Worm (Caenorhabditis elegans) whole organism, L1 larva: ENCODE measurements around the gene mrp-8.
A peak's percentile ranks its signal among the peaks of the same experiment; 100 is the strongest.

Experiments used
- F16B12.6 ChIP-seq: fragments of 150-350 bp; optimal IDR thresholded peaks from 2 replicates; lab custom pipeline; 2014; ENCODE audit warnings: missing biosample characterization, missing genetic modification characterization
- aha-1 ChIP-seq: fragments of 150-350 bp; optimal IDR thresholded peaks from 2 replicates; lab custom pipeline; 2014; ENCODE audit warnings: missing biosample characterization, missing genetic modification characterization
- alr-1 ChIP-seq: fragments of 200-800 bp; sonication (Bioruptor generic); optimal IDR thresholded peaks from 2 replicates; lab custom pipeline; 2018; ENCODE audit warnings: borderline replicate concordance, mild to moderate bottlenecking, missing genetic modification characterization, missing compliant biosample characterization
- aly-2 ChIP-seq: fragments of 150-350 bp; optimal IDR thresholded peaks from 2 replicates; lab custom pipeline; 2014; ENCODE audit warnings: missing biosample characterization, missing genetic modification characterization
- blmp-1 ChIP-seq: fragments of 150-350 bp; optimal IDR thresholded peaks from 2 replicates; lab custom pipeline; 2014; ENCODE audit warnings: missing biosample characterization, missing genetic modification characterization
- ceh-82 ChIP-seq, 3 experiments: fragments of 150-350 bp in 1 of 3; sonication (generic microtip) in 2 of 3; optimal IDR thresholded peaks; 2 replicates each; lab custom pipeline; 2014 to 2017; ENCODE audit warnings: missing biosample characterization in 3 of 3, missing genetic modification characterization in 3 of 3
- ceh-88 ChIP-seq: fragments of 200-800 bp; sonication (Bioruptor generic); IDR thresholded peaks from 2 replicates; pipeline ENCODE4 v1.3.6; 2022; ENCODE audit warnings: missing genetic modification characterization, missing compliant biosample characterization
- efl-1 ChIP-seq, 4 experiments: fragments of 150-350 bp; optimal IDR thresholded peaks in 3 of 4; peaks in 1 of 4; 1 replicate in 1 of 4; 2 replicates in 3 of 4; lab custom pipeline; 2014; ENCODE audit warnings: missing biosample characterization in 2 of 4, missing genetic modification characterization in 2 of 4, missing genetic modification reagents in 2 of 4
- egl-27 ChIP-seq, 2 experiments: fragments of 150-350 bp in 1 of 2; sonication (generic microtip); optimal IDR thresholded peaks; 3 replicates each; lab custom pipeline; 2017 to 2018; ENCODE audit warnings: missing biosample characterization in 2 of 2, missing genetic modification characterization in 2 of 2, missing genetic modification reagents in 2 of 2
- elt-3 ChIP-seq, 6 experiments: fragments of 150-350 bp in 1 of 6; sonication (generic microtip); optimal IDR thresholded peaks; 2 replicates each; lab custom pipeline; 2017 to 2018; ENCODE audit warnings: missing biosample characterization in 6 of 6, missing genetic modification characterization in 6 of 6, inconsistent platforms in 1 of 6
- fkh-4 ChIP-seq: sonication (generic microtip); optimal IDR thresholded peaks from 2 replicates; lab custom pipeline; 2016; ENCODE audit warnings: missing compliant biosample characterization, missing genetic modification characterization, borderline replicate concordance
- fkh-8 ChIP-seq: sonication (generic microtip); optimal IDR thresholded peaks from 2 replicates; lab custom pipeline; 2016; ENCODE audit warnings: mild to moderate bottlenecking, missing genetic modification characterization, missing compliant biosample characterization
- hlh-4 ChIP-seq: sonication (generic microtip); optimal IDR thresholded peaks from 2 replicates; lab custom pipeline; 2016; ENCODE audit warnings: mild to moderate bottlenecking, missing genetic modification characterization, missing compliant biosample characterization
- lin-13 ChIP-seq: fragments of 150-350 bp; optimal IDR thresholded peaks from 2 replicates; lab custom pipeline; 2014; ENCODE audit warnings: missing biosample characterization, missing genetic modification reagents, missing genetic modification characterization
- lin-14 ChIP-seq: fragments of 200-800 bp; sonication (Bioruptor generic); optimal IDR thresholded peaks from 2 replicates; lab custom pipeline; 2018; ENCODE audit warnings: mild to moderate bottlenecking, missing genetic modification characterization, moderate library complexity, missing compliant biosample characterization
- lin-35 ChIP-seq, 2 experiments: fragments of 150-350 bp; optimal IDR thresholded peaks; 2 replicates each; lab custom pipeline; 2014; ENCODE audit warnings: missing biosample characterization in 2 of 2, missing genetic modification characterization in 2 of 2, missing genetic modification reagents in 2 of 2
- lir-3 ChIP-seq: sonication (generic microtip); optimal IDR thresholded peaks from 2 replicates; lab custom pipeline; 2016; ENCODE audit warnings: mild to moderate bottlenecking, missing genetic modification characterization, moderate library complexity, missing compliant biosample characterization; ENCODE audit not compliant: poor library complexity
- mab-9 ChIP-seq: fragments of 200-800 bp; sonication (Bioruptor generic); IDR thresholded peaks from 2 replicates; pipeline ENCODE4 v1.3.6; 2022; ENCODE audit warnings: missing genetic modification reagents, missing genetic modification characterization, missing compliant biosample characterization
- mdl-1 ChIP-seq, 2 experiments: fragments of 150-350 bp; optimal IDR thresholded peaks; 2 replicates each; lab custom pipeline; 2014 to 2017; ENCODE audit warnings: missing biosample characterization in 2 of 2, missing genetic modification characterization in 2 of 2, inconsistent platforms in 1 of 2
- mef-2 ChIP-seq: fragments of 150-350 bp; optimal IDR thresholded peaks from 2 replicates; lab custom pipeline; 2014; ENCODE audit warnings: missing biosample characterization, missing genetic modification characterization
- nhr-19 ChIP-seq: fragments of 200-800 bp; sonication (Bioruptor generic); conservative IDR thresholded peaks from 2 replicates; pipeline ENCODE4 v1.3.6; 2022; ENCODE audit warnings: missing genetic modification characterization, missing compliant biosample characterization
- nhr-237 ChIP-seq: fragments of 150-350 bp; optimal IDR thresholded peaks from 2 replicates; lab custom pipeline; 2014; ENCODE audit warnings: missing biosample characterization, missing genetic modification characterization
- nhr-47 ChIP-seq: sonication (generic microtip); optimal IDR thresholded peaks from 2 replicates; lab custom pipeline; 2016; ENCODE audit warnings: mild to moderate bottlenecking, missing genetic modification characterization, moderate library complexity, missing compliant biosample characterization
- nhr-71 ChIP-seq: sonication (generic microtip); optimal IDR thresholded peaks from 2 replicates; lab custom pipeline; 2016; ENCODE audit warnings: mild to moderate bottlenecking, missing genetic modification characterization, moderate library complexity, missing compliant biosample characterization
- nhr-77 ChIP-seq: fragments of 150-350 bp; optimal IDR thresholded peaks from 2 replicates; lab custom pipeline; 2014; ENCODE audit warnings: missing biosample characterization, missing genetic modification characterization
- pax-3 ChIP-seq: fragments of 200-800 bp; sonication (Bioruptor generic); optimal IDR thresholded peaks from 2 replicates; lab custom pipeline; 2018; ENCODE audit warnings: mild to moderate bottlenecking, missing genetic modification characterization, moderate library complexity, missing compliant biosample characterization
- pqm-1 ChIP-seq: sonication (generic microtip); optimal IDR thresholded peaks from 3 replicates; lab custom pipeline; 2017; ENCODE audit warnings: missing biosample characterization, missing genetic modification characterization
- rnt-1 ChIP-seq: sonication (generic microtip); optimal IDR thresholded peaks from 2 replicates; lab custom pipeline; 2016; ENCODE audit warnings: mild to moderate bottlenecking, missing genetic modification characterization, moderate library complexity, missing compliant biosample characterization
- snpc-4 ChIP-seq: fragments of 150-350 bp; optimal IDR thresholded peaks from 2 replicates; lab custom pipeline; 2014; ENCODE audit warnings: missing biosample characterization, missing genetic modification characterization
- sox-4 ChIP-seq: sonication (generic microtip); optimal IDR thresholded peaks from 2 replicates; lab custom pipeline; 2016; ENCODE audit warnings: missing genetic modification characterization, missing compliant biosample characterization
- sup-37 ChIP-seq: fragments of 200-800 bp; sonication (Bioruptor generic); optimal IDR thresholded peaks from 2 replicates; lab custom pipeline; 2018; ENCODE audit warnings: mild to moderate bottlenecking, missing genetic modification characterization, missing compliant biosample characterization
- swsn-7 ChIP-seq: sonication (generic microtip); optimal IDR thresholded peaks from 2 replicates; lab custom pipeline; 2016; ENCODE audit warnings: missing genetic modification characterization, missing compliant biosample characterization
- unc-86 ChIP-seq: sonication (generic microtip); optimal IDR thresholded peaks from 2 replicates; lab custom pipeline; 2016; ENCODE audit warnings: missing genetic modification characterization, missing compliant biosample characterization
- vab-15 ChIP-seq: sonication (generic microtip); optimal IDR thresholded peaks from 2 replicates; lab custom pipeline; 2017; ENCODE audit warnings: missing genotype, mild to moderate bottlenecking, missing genetic modification characterization, missing compliant biosample characterization
- zag-1 ChIP-seq: fragments of 150-350 bp; optimal IDR thresholded peaks from 2 replicates; lab custom pipeline; 2014; ENCODE audit warnings: missing biosample characterization, missing genetic modification characterization
- zip-4 ChIP-seq: fragments of 200-800 bp; sonication (Bioruptor generic); optimal IDR thresholded peaks from 2 replicates; lab custom pipeline; 2018; ENCODE audit warnings: mild to moderate bottlenecking, missing genetic modification characterization, moderate library complexity, missing compliant biosample characterization
- ztf-4 ChIP-seq: fragments of 150-350 bp; optimal IDR thresholded peaks from 2 replicates; lab custom pipeline; 2014; ENCODE audit warnings: missing biosample characterization, missing genetic modification characterization

The mrp-8 gene

DNA sequence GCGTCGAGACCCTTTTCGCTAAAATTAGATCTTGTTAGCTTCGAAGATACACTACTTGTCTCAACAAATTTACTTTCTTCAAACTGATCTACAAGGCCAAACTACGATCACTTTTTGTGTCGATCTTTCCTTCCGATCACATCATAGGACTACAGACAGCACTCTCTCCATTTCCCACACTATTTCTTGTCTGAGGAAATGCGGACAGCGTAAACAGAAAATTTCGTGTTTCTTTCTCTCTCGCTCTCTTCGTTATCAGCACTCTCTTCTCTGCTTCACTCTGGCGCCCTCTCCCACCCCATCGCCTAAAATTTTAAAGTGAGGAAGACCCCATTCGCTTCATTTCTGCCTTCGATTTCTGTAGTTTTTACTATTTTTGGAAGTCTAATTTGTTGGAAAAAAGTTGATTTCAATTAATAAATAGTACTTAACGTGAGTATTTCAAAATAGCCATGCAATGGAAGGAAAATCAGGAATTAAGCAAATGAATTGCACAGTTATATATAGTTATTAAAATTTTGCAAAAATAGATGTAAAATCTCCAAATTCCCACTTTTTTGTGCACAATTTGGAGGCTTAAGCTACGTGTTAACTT is 32.5 kb upstream of the mrp-8 start (continued):
- TF ChIP-seq aly-2 (peak; percentile 4), alr-1 (tag; lab: Kevin White, UChicago) (no peak), fkh-4 (tag; lab: Kevin White, UChicago) (no peak), ceh-82 (tag; optimal IDR thresholded peaks at IDR 0.05; lab: Kevin White, UChicago) (peak in 2 of 3 experiments; percentile 46 to 67), aha-1 (tag; lab: Kevin White, UChicago) (no peak), nhr-77 (tag; lab: Kevin White, UChicago) (peak; percentile 73), lin-35 (GFP tag; optimal IDR thresholded peaks at IDR 0.05; lab: Kevin White, UChicago) (peak; percentile 73 to 80), nhr-47 (peak; percentile 67), elt-3 (tag; optimal IDR thresholded peaks at IDR 0.05; lab: Kevin White, UChicago) (peak in 4 of 6 experiments; percentile 20 to 66 (median 55)), blmp-1 (peak; percentile 88), rnt-1 (peak; percentile 69), nhr-71 (tag; lab: Kevin White, UChicago) (peak; percentile 92)

DNA sequence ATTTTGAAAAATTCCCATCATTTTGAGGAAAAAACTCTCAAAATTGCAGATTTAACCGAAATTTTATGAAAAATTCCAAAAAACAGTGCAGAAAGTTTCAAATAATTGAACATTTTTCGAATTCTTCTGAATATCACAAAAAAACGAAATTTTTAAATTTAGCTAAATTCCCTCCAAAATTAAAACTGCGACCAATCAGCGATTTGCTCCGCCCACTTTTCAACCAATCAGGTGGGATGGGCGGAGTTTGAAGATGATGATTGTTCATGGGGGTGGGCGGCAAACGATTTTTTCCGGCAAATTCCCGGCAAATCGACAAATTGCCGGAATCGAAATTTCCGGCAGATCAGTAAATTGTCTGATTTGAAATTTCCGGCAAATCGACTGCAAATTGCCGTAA is 31.3 kb upstream of the mrp-8 start:
- TF ChIP-seq lin-14 (GFP tag; lab: Kevin White, UChicago) (no peak), efl-1 (optimal IDR thresholded peaks at IDR 0.05; lab: Kevin White, UChicago) (no peak), efl-1 (GFP tag; optimal IDR thresholded peaks at IDR 0.05 in 1 of 2; lab: Kevin White, UChicago) (peak in 1 of 2 experiments; percentile 46)

DNA sequence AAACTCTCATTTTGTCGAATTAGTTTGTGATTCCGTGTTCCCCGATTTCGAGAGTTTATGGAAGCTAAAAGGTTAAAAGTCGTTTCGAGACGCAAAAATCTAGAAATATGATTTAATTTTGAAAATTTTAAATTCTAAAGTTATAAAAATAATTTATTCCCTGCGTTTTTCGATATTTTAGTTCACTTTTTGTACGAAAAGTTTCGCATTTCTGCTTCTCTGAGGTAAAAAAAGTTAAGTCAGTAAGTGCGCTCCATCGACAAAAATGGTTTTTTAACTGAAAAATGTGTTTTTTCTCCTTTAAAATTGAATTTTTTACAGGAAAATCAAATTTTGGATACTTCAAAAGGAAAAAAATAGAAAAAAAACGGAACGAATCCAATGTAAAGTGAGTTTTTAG is 30.5 kb upstream of the mrp-8 start, which contains the start of gene zip-1:
zip-1 (plus strand) TSS at position 301 of the 400 bp plus-strand sequence.
- TF ChIP-seq mab-9 (no peak), swsn-7 (tag; lab: Kevin White, UChicago) (no peak), hlh-4 (tag; lab: Kevin White, UChicago) (no peak), nhr-19 (GFP tag; lab: Robert Waterston, UW) (no peak), sox-4 (tag; lab: Kevin White, UChicago) (no peak), pqm-1 (no peak), lin-14 (GFP tag; lab: Kevin White, UChicago) (no peak)

- TF ChIP-seq egl-27 (tag; optimal IDR thresholded peaks at IDR 0.05; lab: Kevin White, UChicago) (no peak), vab-15 (tag; lab: Kevin White, UChicago) (no peak), zip-4 (GFP tag; lab: Kevin White, UChicago) (no peak), ztf-4 (tag; lab: Kevin White, UChicago) (no peak), fkh-8 (no peak), unc-86 (no peak), mef-2 (tag; lab: Kevin White, UChicago) (no peak), mdl-1 (tag; optimal IDR thresholded peaks at IDR 0.05; lab: Kevin White, UChicago) (no peak), elt-3 (tag; optimal IDR thresholded peaks at IDR 0.05; lab: Kevin White, UChicago) (no peak), zag-1 (tag; lab: Kevin White, UChicago) (no peak), snpc-4 (tag; lab: Kevin White, UChicago) (no peak), sup-37 (GFP tag; lab: Kevin White, UChicago) (no peak), efl-1 (optimal IDR thresholded peaks at IDR 0.05; lab: Kevin White, UChicago) (no peak), efl-1 (GFP tag; optimal IDR thresholded peaks at IDR 0.05 in 1 of 2; lab: Kevin White, UChicago) (no peak), lin-13 (no peak), lir-3 (tag; lab: Kevin White, UChicago) (no peak), F16B12.6 (no peak), pax-3 (tag; lab: Kevin White, UChicago) (no peak), mab-9 (no peak), ceh-88 (no peak), nhr-237 (tag; lab: Kevin White, UChicago) (no peak)
These were observed 28.3 kb upstream of the mrp-8 start for ce11 chrIII:12331300-12331699.
